Worm (Caenorhabditis elegans): ENCODE results near the gene E01G6.1.

DNA sequence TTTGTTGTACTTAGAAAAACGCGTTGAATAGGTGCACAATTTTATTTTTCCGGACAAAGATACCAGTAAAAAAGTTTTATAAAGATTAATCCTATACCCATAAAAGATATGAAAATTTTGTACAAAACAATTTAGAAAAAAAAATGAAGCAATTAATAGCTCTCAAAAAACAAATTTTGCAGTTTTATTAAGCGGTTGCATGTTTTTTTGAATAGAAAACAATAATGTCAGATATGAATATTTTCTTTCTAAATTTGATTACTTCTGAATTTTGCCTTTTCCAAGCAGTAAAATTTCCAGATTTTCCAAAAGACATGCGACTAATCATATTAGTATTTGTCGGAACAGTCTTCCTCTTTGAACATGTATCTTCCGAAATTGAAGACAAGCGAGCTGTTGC, 43.7 kb upstream of the E01G6.1 start, which contains the start of gene C23H4.8:
- TF ChIP-seq snpc-4 (GFP tag; optimal IDR thresholded peaks at IDR 0.05) (no peak), snpc-4 (tag; optimal IDR thresholded peaks at IDR 0.05) (no peak), lin-26 (GFP tag; IDR thresholded peaks at IDR 0.05) (no peak), sea-2 (GFP tag; IDR thresholded peaks at IDR 0.05) (no peak), nhr-80 (tag; optimal IDR thresholded peaks at IDR 0.05) (no peak), lir-1 (GFP tag; conservative IDR thresholded peaks at IDR 0.05) (no peak), hsf-1 (GFP tag; IDR thresholded peaks at IDR 0.05) (no peak), unc-62 (GFP tag; optimal IDR thresholded peaks at IDR 0.05) (no peak), unc-130 (GFP tag; optimal IDR thresholded peaks at IDR 0.05) (no peak), nhr-90 (tag; optimal IDR thresholded peaks at IDR 0.05) (no peak), Y53G8AR.9 (GFP tag; conservative IDR thresholded peaks at IDR 0.05) (no peak), C06A6.2 (GFP tag; conservative IDR thresholded peaks at IDR 0.05) (no peak)
